Worm (Caenorhabditis elegans): ENCODE data around the gene Y81B9A.3.
"Not testable (repeated sequence)": the region's sequence is repeated elsewhere in the genome, so short reads cannot be mapped to it uniquely, and the experiment has no call there.

The Y81B9A.3 gene

DNA sequence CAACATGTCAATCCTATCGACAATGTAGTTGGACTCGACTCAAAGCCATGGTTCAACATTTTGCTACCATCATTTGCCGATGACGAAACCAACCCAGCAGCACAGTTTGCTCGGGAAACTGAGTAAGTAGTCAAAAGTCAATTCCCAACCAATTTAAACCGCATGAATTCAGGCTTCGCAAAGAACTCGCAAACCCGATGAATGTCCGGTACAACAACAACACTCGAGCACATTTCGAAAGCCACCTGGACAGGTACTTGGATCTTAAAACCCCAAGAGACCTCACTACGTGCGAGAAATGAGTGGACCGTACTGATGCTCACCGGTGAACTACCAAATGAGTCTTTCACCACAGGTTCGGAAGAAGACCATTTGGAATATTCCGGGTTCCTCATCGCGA, 11.8 kb downstream of the Y81B9A.3 start:
- no peak for TF ChIP-seq snpc-4 (tag; optimal IDR thresholded peaks at IDR 0.05)
- TF ChIP-seq lin-39 (tag; optimal IDR thresholded peaks at IDR 0.05), result no peak

DNA sequence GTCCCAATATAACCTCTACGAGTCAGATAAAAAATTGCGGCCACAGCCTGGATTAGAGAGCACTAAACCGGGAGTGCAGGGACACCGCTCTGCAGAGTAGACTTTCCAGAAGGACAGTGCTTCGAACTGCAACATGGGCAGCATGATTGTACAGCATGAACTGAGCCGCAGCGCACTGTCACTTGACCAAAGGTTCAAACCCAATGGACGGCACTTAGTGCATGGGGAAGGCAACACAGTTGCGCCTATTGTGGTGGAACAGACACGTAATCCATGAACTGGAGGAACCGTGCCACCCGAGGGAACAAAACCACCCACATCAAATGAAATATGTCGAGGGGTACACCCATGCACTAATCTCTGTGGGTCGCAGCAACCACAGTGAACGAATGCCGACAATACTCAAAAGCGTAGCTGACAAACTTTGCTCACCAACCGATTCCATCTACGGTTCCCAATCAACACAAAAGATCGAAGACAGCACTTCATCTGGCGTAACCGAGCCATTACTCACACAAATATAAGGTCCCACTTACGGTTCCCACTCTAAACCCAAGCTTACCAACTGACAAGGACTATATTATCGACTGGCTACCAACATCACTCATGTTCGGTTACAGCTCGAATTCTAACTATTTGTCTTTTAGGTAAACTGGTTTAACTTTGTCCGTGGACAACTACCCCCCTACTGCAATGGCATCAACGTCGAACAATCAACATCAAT, 13.3 kb downstream of the Y81B9A.3 start:
- TF ChIP-seq ZK546.5 (tag; optimal IDR thresholded peaks at IDR 0.05) (no peak), mml-1 (tag; optimal IDR thresholded peaks at IDR 0.05) (no peak), unc-39 (tag; optimal IDR thresholded peaks at IDR 0.05) (no peak), nhr-23 (tag; optimal IDR thresholded peaks at IDR 0.05) (no peak), elt-1 (tag; optimal IDR thresholded peaks at IDR 0.05) (no peak), egl-27 (tag; optimal IDR thresholded peaks at IDR 0.05) (no peak), R02D3.7 (tag; optimal IDR thresholded peaks at IDR 0.05) (no peak), lin-15B (tag; optimal IDR thresholded peaks at IDR 0.05) (no peak), ceh-28 (tag; optimal IDR thresholded peaks at IDR 0.05) (no peak), lin-39 (tag; optimal IDR thresholded peaks at IDR 0.05) (no peak), eor-1 (tag; optimal IDR thresholded peaks at IDR 0.05) (no peak), lsy-12 (tag; optimal IDR thresholded peaks at IDR 0.05) (no peak), ztf-11 (tag; optimal IDR thresholded peaks at IDR 0.05) (no peak), elt-3 (tag; optimal IDR thresholded peaks at IDR 0.05) (no peak), ceh-9 (tag; optimal IDR thresholded peaks at IDR 0.05) (no peak), jun-1 (tag; optimal IDR thresholded peaks at IDR 0.05) (no peak), nhr-12 (tag; optimal IDR thresholded peaks at IDR 0.05) (no peak)

ce11 chrX:9203468-9203867, 21.2 kb downstream of the Y81B9A.3 start, which contains the start of gene crb-3:
TSS of gene crb-3 (plus strand) at chrX:9203768.
- not testable (repeated sequence) for TF ChIP-seq nhr-11, ceh-16, daf-12 (tag; optimal IDR thresholded peaks at IDR 0.05)

- TF ChIP-seq fkh-10 (GFP tag; optimal IDR thresholded peaks at IDR 0.05) (no peak), jun-1 (tag; optimal IDR thresholded peaks at IDR 0.05) (no peak), elt-3 (tag; optimal IDR thresholded peaks at IDR 0.05) (no peak), ztf-4 (tag; optimal IDR thresholded peaks at IDR 0.05) (no peak), lin-15B (tag; optimal IDR thresholded peaks at IDR 0.05) (no peak), egl-27 (tag; optimal IDR thresholded peaks at IDR 0.05) (no peak), nhr-11 (tag; optimal IDR thresholded peaks at IDR 0.05) (no peak), nhr-76 (tag; optimal IDR thresholded peaks at IDR 0.05) (no peak), nhr-237 (tag; optimal IDR thresholded peaks at IDR 0.05) (no peak)
Observed at ce11 chrX:9204986-9205385, 22.7 kb downstream of the Y81B9A.3 start.

ce11 chrX:9206731-9207130, 24.5 kb downstream of the Y81B9A.3 start:
- TF ChIP-seq zag-1 (tag; optimal IDR thresholded peaks at IDR 0.05) (no peak), skn-1 (tag; optimal IDR thresholded peaks at IDR 0.05) (no peak), sea-2 (GFP tag; optimal IDR thresholded peaks at IDR 0.05) (no peak), nhr-43 (tag; optimal IDR thresholded peaks at IDR 0.05; ENCODE audit: poor library complexity, severe bottlenecking) (no peak), pqm-1 (tag; optimal IDR thresholded peaks at IDR 0.05) (no peak), egl-5 (tag; optimal IDR thresholded peaks at IDR 0.05) (no peak)

- TF ChIP-seq egl-5 (tag; optimal IDR thresholded peaks at IDR 0.05) (no peak), nhr-12 (tag; optimal IDR thresholded peaks at IDR 0.05) (no peak), elt-3 (tag; optimal IDR thresholded peaks at IDR 0.05) (no peak), mml-1 (tag; optimal IDR thresholded peaks at IDR 0.05) (no peak), unc-39 (tag; optimal IDR thresholded peaks at IDR 0.05) (no peak), tbx-2 (tag; optimal IDR thresholded peaks at IDR 0.05) (no peak), nhr-67 (tag; optimal IDR thresholded peaks at IDR 0.05) (no peak), ZK546.5 (tag; optimal IDR thresholded peaks at IDR 0.05) (no peak), pqm-1 (tag; optimal IDR thresholded peaks at IDR 0.05) (no peak), pha-4 (tag; optimal IDR thresholded peaks at IDR 0.05) (peak; percentile 28), nhr-28 (tag; optimal IDR thresholded peaks at IDR 0.05) (no peak), elt-2 (tag; optimal IDR thresholded peaks at IDR 0.05) (peak; percentile 48), nhr-25 (tag; optimal IDR thresholded peaks at IDR 0.05) (no peak)
Observed at ce11 chrX:9208492-9208891, 26.3 kb downstream of the Y81B9A.3 start.

All from whole organism, L3 larva.